Fruit fly (Drosophila melanogaster): ENCODE data around the gene Cnx99A.
A peak's percentile ranks its signal among the peaks of the same experiment; 100 is the strongest.

Cnx99A gene

dm6 chr3R:29268062-29268461 lies 51.4 kb downstream of the Cnx99A start (continued):
- TF ChIP-seq mam (GFP tag; optimal IDR thresholded peaks at IDR 0.05) (no peak), CG1792 (GFP tag; optimal IDR thresholded peaks at IDR 0.05) (no peak), HHEX (GFP tag; optimal IDR thresholded peaks at IDR 0.05) (no peak), pros (GFP tag; optimal IDR thresholded peaks at IDR 0.05) (peak; percentile 87), CG15601 (tag; optimal IDR thresholded peaks at IDR 0.05) (no peak), Oli (tag; optimal IDR thresholded peaks at IDR 0.05) (no peak), CG18476 (GFP tag; optimal IDR thresholded peaks at IDR 0.05) (no peak), pnt (GFP tag; optimal IDR thresholded peaks at IDR 0.05) (no peak), croc (GFP tag; conservative IDR thresholded peaks at IDR 0.05) (no peak), CG7745 (tag; optimal IDR thresholded peaks at IDR 0.05) (peak; percentile 37), dmrt11E (tag; optimal IDR thresholded peaks at IDR 0.05) (no peak), dan (GFP tag; IDR thresholded peaks at IDR 0.05) (no peak), ewg (GFP tag; optimal IDR thresholded peaks at IDR 0.05) (no peak), emc (GFP tag; optimal IDR thresholded peaks at IDR 0.05) (no peak), CG2678 (tag; optimal IDR thresholded peaks at IDR 0.05) (no peak), lilli (GFP tag; optimal IDR thresholded peaks at IDR 0.05) (no peak), Blimp-1 (GFP tag; optimal IDR thresholded peaks at IDR 0.05) (peak; percentile 43), Drgx (GFP tag; IDR thresholded peaks at IDR 0.05) (no peak), CG1603 (tag; optimal IDR thresholded peaks at IDR 0.05) (no peak), CG17802 (tag; optimal IDR thresholded peaks at IDR 0.05) (no peak), nerfin-2 (GFP tag; IDR thresholded peaks at IDR 0.05; ENCODE audit: partially characterized antibody) (no peak), sd (tag; optimal IDR thresholded peaks at IDR 0.05) (peak; percentile 7), Atf6 (GFP tag; IDR thresholded peaks at IDR 0.05) (no peak), Ssrp (tag; optimal IDR thresholded peaks at IDR 0.05) (no peak), CG17829 (tag; optimal IDR thresholded peaks at IDR 0.05) (no peak), CG4854 (GFP tag; optimal IDR thresholded peaks at IDR 0.05) (no peak), CG33557 (GFP tag; optimal IDR thresholded peaks at IDR 0.05) (peak; percentile 12), CG14014 (GFP tag; IDR thresholded peaks at IDR 0.05) (no peak), ab (GFP tag; optimal IDR thresholded peaks at IDR 0.05) (no peak), pzg (GFP tag; optimal IDR thresholded peaks at IDR 0.05) (no peak), bowl (GFP tag; IDR thresholded peaks at IDR 0.05) (no peak), kni (GFP tag; optimal IDR thresholded peaks at IDR 0.05) (peak; percentile 79), CG32532 (GFP tag; IDR thresholded peaks at IDR 0.05) (no peak), CG9609 (GFP tag; optimal IDR thresholded peaks at IDR 0.05) (no peak), ase (GFP tag; IDR thresholded peaks at IDR 0.05) (no peak), gem (tag; optimal IDR thresholded peaks at IDR 0.05) (no peak), CG4707 (GFP tag; optimal IDR thresholded peaks at IDR 0.05) (no peak), CG4404 (GFP tag; IDR thresholded peaks at IDR 0.05) (no peak), Pdp1 (GFP tag; optimal IDR thresholded peaks at IDR 0.05) (peak in 1 of 2 experiments; percentile 52), Stat92E (GFP tag; optimal IDR thresholded peaks at IDR 0.05) (peak in 1 of 3 experiments; percentile 79), ap (GFP tag; IDR thresholded peaks at IDR 0.05) (no peak), lov (optimal IDR thresholded peaks at IDR 0.05) (no peak), lov (GFP tag; IDR thresholded peaks at IDR 0.05) (no peak), CG11093 (GFP tag; IDR thresholded peaks at IDR 0.05) (no peak), chm (GFP tag; IDR thresholded peaks at IDR 0.05) (no peak), cg (GFP tag; optimal IDR thresholded peaks at IDR 0.05) (peak; percentile 51), CG10979 (tag; optimal IDR thresholded peaks at IDR 0.05) (no peak), CG13894 (tag; optimal IDR thresholded peaks at IDR 0.05) (no peak), sug (tag; optimal IDR thresholded peaks at IDR 0.05) (no peak), chif (GFP tag; optimal IDR thresholded peaks at IDR 0.05) (no peak), CG4360 (GFP tag; IDR thresholded peaks at IDR 0.05) (no peak)
